Worm (Caenorhabditis elegans) whole organism, late embryonic: ENCODE data around the gene nhr-45.

ENCODE experiments used
- ceh-14 ChIP-seq: sonication (generic microtip); optimal IDR thresholded peaks from 2 replicates; lab custom pipeline; 2016; ENCODE audit warnings: missing genotype, missing genetic modification characterization, missing compliant biosample characterization
- dve-1 ChIP-seq: sonication (generic microtip); optimal IDR thresholded peaks from 2 replicates; lab custom pipeline; 2017; ENCODE audit warnings: antibody characterized with exemption, mild to moderate bottlenecking, missing genetic modification characterization, missing compliant biosample characterization
- elt-2 ChIP-seq: sonication (generic microtip); optimal IDR thresholded peaks from 2 replicates; lab custom pipeline; 2016; ENCODE audit warnings: missing genetic modification reagents, missing genetic modification characterization, missing compliant biosample characterization
- ets-4 ChIP-seq: sonication (generic microtip); optimal IDR thresholded peaks from 2 replicates; lab custom pipeline; 2016; ENCODE audit warnings: missing genetic modification characterization, missing compliant biosample characterization
- unc-3 ChIP-seq, 2 experiments: fragments of 200-800 bp in 1 of 2; sonication (Bioruptor generic) in 1 of 2; sonication (generic microtip) in 1 of 2; conservative IDR thresholded peaks in 1 of 2; optimal IDR thresholded peaks in 1 of 2; 2 replicates each; pipeline versions ENCODE4 v1.3.6 to Lab custom; 2016 to 2022; ENCODE audit warnings: missing compliant biosample characterization in 2 of 2, missing genetic modification characterization in 2 of 2, missing genetic modification reagents in 1 of 2

DNA sequence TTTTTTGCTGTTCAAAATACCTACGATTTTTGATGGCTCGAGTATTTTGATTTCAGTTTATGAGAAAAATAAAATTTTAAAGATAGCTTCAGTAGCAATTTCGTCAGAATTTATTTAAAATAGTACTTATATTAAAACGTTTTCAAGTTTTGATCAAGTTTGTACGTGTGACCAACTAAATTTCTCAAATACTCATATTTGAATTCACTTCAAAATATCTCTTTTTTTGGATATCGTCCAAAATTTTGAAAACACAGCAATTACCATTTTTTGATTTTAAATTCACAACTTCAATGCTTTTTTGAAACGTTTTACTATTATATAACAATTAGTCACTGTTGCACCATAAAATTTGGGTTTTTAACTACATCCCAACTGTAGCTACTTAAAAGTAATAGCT lies 33.2 kb downstream of the nhr-45 start:
- TF ChIP-seq unc-3 (GFP tag; conservative IDR thresholded peaks at IDR 0.05; lab: Robert Waterston, UW) (no peak), unc-3 (tag; optimal IDR thresholded peaks at IDR 0.05; lab: Kevin White, UChicago) (no peak), dve-1 (tag; lab: Kevin White, UChicago) (no peak), elt-2 (no peak), ceh-14 (tag; lab: Kevin White, UChicago) (no peak), ets-4 (tag; lab: Kevin White, UChicago) (no peak)
